Fruit fly (Drosophila melanogaster): ENCODE results near the gene msps.
A peak's percentile ranks its signal among the peaks of the same experiment; 100 is the strongest.

dm6 chr3R:16094011-16094729 is 43.6 kb downstream of the msps start:
- TF ChIP-seq CG32121 (GFP tag; IDR thresholded peaks at IDR 0.05) (peak; percentile 67), CG34367 (tag; optimal IDR thresholded peaks at IDR 0.05) (peak; percentile 63), CG8159 (tag; optimal IDR thresholded peaks at IDR 0.05) (peak; percentile 85), CG15710 (tag; optimal IDR thresholded peaks at IDR 0.05) (peak; percentile 78), CG14655 (GFP tag; optimal IDR thresholded peaks at IDR 0.05) (peak; percentile 92), EcR (GFP tag; optimal IDR thresholded peaks at IDR 0.05) (peak; percentile 22), fd96Ca (GFP tag; IDR thresholded peaks at IDR 0.05) (peak; percentile 84), Pif1B (GFP tag; optimal IDR thresholded peaks at IDR 0.05) (peak; percentile 63), CG17806 (tag; optimal IDR thresholded peaks at IDR 0.05) (peak; percentile 68)
